Fruit fly (Drosophila melanogaster) whole organism, pupa: ENCODE data around the gene Muc91C.
A peak's percentile ranks its signal among the peaks of the same experiment; 100 is the strongest.

Experiments used
- CG10348 ChIP-seq: fragments of 200-800 bp; sonication (Bioruptor generic); IDR thresholded peaks from 2 replicates; pipeline ENCODE4 v1.3.6; 2022; ENCODE audit warnings: missing biosample characterization, missing genetic modification characterization
- CG12605 ChIP-seq: fragments of 200-800 bp; sonication (Bioruptor generic); IDR thresholded peaks from 2 replicates; pipeline ENCODE4 v1.3.6; 2022; ENCODE audit warnings: missing biosample characterization, missing genetic modification characterization
- CG13204 ChIP-seq: fragments of 200-800 bp; sonication (Bioruptor generic); optimal IDR thresholded peaks from 2 replicates; lab custom pipeline; 2018; ENCODE audit warnings: missing biosample characterization, mild to moderate bottlenecking, missing genetic modification characterization, moderate library complexity
- CG14655 ChIP-seq: fragments of 200-800 bp; sonication (Bioruptor generic); optimal IDR thresholded peaks from 3 replicates; lab custom pipeline; 2017; ENCODE audit warnings: mild to moderate bottlenecking, missing biosample characterization, missing genetic modification reagents, missing genetic modification characterization
- CG15710 ChIP-seq: fragments of 200-800 bp; sonication (Bioruptor generic); optimal IDR thresholded peaks from 2 replicates; lab custom pipeline; 2018; ENCODE audit warnings: missing biosample characterization, mild to moderate bottlenecking, missing genetic modification characterization, moderate library complexity
- CG17806 ChIP-seq: fragments of 200-800 bp; sonication (Bioruptor generic); optimal IDR thresholded peaks from 2 replicates; lab custom pipeline; 2018; ENCODE audit warnings: missing biosample characterization, mild to moderate bottlenecking, missing genetic modification characterization, moderate library complexity
- CG32121 ChIP-seq: fragments of 200-800 bp; sonication (Bioruptor generic); IDR thresholded peaks from 2 replicates; pipeline ENCODE4 v1.3.6; 2022; ENCODE audit warnings: missing biosample characterization, missing genetic modification characterization
- CG34367 ChIP-seq: fragments of 200-800 bp; sonication (Bioruptor generic); optimal IDR thresholded peaks from 2 replicates; lab custom pipeline; 2018; ENCODE audit warnings: missing biosample characterization, mild to moderate bottlenecking, missing genetic modification characterization
- CG4496 ChIP-seq: fragments of 200-800 bp; sonication (Bioruptor generic); IDR thresholded peaks from 3 replicates; pipeline ENCODE4 v1.3.6; 2022; ENCODE audit warnings: missing biosample characterization, missing genetic modification characterization
- CG8159 ChIP-seq: fragments of 200-800 bp; sonication (Bioruptor generic); optimal IDR thresholded peaks from 3 replicates; lab custom pipeline; 2018; ENCODE audit warnings: missing biosample characterization, mild to moderate bottlenecking, missing genetic modification characterization, moderate library complexity
- EcR ChIP-seq: fragments of 200-800 bp; sonication (Bioruptor generic); optimal IDR thresholded peaks from 3 replicates; lab custom pipeline; 2019; ENCODE audit warnings: missing biosample characterization, missing genetic modification characterization, mild to moderate bottlenecking, moderate library complexity, missing genetic modification reagents
- Ets98B ChIP-seq: fragments of 200-800 bp; sonication (Bioruptor generic); IDR thresholded peaks from 2 replicates; pipeline ENCODE4 v1.3.6; 2022; ENCODE audit warnings: missing biosample characterization, missing genetic modification characterization
- Pif1A ChIP-seq: fragments of 200-800 bp; sonication (Bioruptor generic); optimal IDR thresholded peaks from 3 replicates; lab custom pipeline; 2016; ENCODE audit warnings: missing biosample characterization, missing genetic modification characterization
- Pif1B ChIP-seq: fragments of 200-800 bp; sonication (Bioruptor generic); optimal IDR thresholded peaks from 3 replicates; lab custom pipeline; 2016; ENCODE audit warnings: missing biosample characterization, missing genetic modification characterization
- Snoo ChIP-seq: fragments of 200-800 bp; sonication (Bioruptor generic); optimal IDR thresholded peaks from 3 replicates; lab custom pipeline; 2017; ENCODE audit warnings: missing biosample characterization, mild to moderate bottlenecking, missing genetic modification characterization, inconsistent platforms
- fd96Ca ChIP-seq: fragments of 200-800 bp; sonication (Bioruptor generic); IDR thresholded peaks from 3 replicates; pipeline ENCODE4 v1.3.6; 2022; ENCODE audit warnings: missing biosample characterization, missing genetic modification characterization
- gl ChIP-seq: fragments of 200-800 bp; sonication (Bioruptor generic); optimal IDR thresholded peaks from 2 replicates; lab custom pipeline; 2018; ENCODE audit warnings: missing biosample characterization, mild to moderate bottlenecking, missing genetic modification characterization

Gene Muc91C

DNA sequence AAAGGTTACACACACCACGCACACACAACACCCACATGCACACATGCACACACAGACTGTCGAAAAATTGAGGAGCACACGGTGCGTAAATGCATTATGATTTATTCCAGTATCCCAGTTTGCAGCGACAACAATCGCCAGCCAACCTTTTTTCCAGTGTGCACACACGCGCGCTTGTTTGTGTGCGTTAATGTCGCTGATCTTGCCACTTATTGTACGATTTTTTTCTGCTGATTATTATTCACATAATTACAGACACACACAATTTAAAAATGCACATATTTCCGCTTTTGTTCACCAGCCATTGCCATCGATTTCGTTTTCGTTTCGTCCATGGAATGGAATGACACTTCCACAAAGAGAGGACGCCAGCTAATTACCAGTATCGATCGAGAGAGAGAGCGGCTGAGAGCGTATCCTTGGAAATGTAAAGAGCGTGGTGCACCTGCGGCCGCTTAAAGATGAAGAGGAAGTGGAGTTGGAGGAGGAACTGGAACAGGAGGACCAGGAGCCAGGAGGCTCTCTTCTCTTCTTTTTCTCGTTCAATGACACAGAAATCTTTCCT lies 34.1 kb downstream of the Muc91C start:
- TF ChIP-seq CG32121 (GFP tag; lab: Robert Waterston, UW) (no peak), EcR (GFP tag; lab: Kevin White, UChicago) (peak; percentile 98)
- TF ChIP-seq, all 21 proteins: peak for 1

dm6 chr3R:18643646-18644045 lies 48.9 kb downstream of the Muc91C start:
- TF ChIP-seq CG4496 (GFP tag; lab: Robert Waterston, UW) (no peak), CG17806 (no peak), CG34367 (tag; lab: Kevin White, UChicago) (no peak), Snoo (tag; lab: Kevin White, UChicago) (no peak), CG32121 (GFP tag; lab: Robert Waterston, UW) (no peak), EcR (GFP tag; lab: Kevin White, UChicago) (no peak), Pif1A (no peak), CG15710 (no peak), fd96Ca (no peak), CG14655 (no peak), gl (tag; lab: Kevin White, UChicago) (no peak)

DNA sequence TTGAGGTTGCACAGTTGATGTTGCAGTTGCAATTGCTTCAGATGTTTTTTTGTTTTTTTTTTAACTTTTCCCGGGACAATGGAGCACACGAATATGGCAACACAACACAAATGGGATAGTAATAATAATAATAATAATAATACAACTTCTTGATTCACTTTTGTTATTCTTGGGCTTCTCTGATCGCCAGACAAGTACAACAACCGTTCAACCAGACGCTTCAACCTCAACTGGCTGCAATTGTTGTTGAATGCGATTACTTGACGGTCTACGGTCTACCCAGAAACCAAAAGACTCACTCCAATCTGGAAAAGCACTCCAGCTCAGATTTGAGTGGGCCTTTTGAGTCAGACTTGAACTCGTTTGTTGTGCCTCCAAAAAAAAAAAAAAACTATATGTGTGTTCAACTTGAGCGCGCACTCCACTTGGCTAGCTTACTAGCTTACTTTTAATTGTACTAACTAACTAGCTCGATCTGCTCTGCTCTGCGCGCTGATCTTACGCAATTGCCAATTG lies 51.2 kb downstream of the Muc91C start, which contains the start of gene CG14301:
Gene CG14301, minus strand, starts transcription at position 216 of the 516 bp plus-strand sequence.
- TF ChIP-seq CG4496 (GFP tag; lab: Robert Waterston, UW) (no peak), EcR (GFP tag; lab: Kevin White, UChicago) (no peak), Pif1B (GFP tag; lab: Kevin White, UChicago) (peak; percentile 13), fd96Ca (no peak), CG14655 (no peak), CG34367 (tag; lab: Kevin White, UChicago) (no peak), Ets98B (GFP tag; lab: Robert Waterston, UW) (no peak; the same call in 1 of the 2 replicates), gl (tag; lab: Kevin White, UChicago) (no peak), CG8159 (tag; lab: Kevin White, UChicago) (no peak), CG12605 (GFP tag; lab: Robert Waterston, UW) (peak; percentile 51), CG10348 (GFP tag; lab: Robert Waterston, UW) (no peak), CG17806 (no peak), CG13204 (GFP tag; lab: Kevin White, UChicago) (no peak)

- TF ChIP-seq Snoo (tag; lab: Kevin White, UChicago) (no peak), Pif1B (GFP tag; lab: Kevin White, UChicago) (no peak), CG32121 (GFP tag; lab: Robert Waterston, UW) (peak; percentile 59), Pif1A (peak; percentile 30), Ets98B (GFP tag; lab: Robert Waterston, UW) (peak; percentile 64), CG17806 (peak; percentile 9), CG34367 (tag; lab: Kevin White, UChicago) (no peak), fd96Ca (peak; percentile 42; the same call in 1 of the 3 replicates), gl (tag; lab: Kevin White, UChicago) (no peak), CG4496 (GFP tag; lab: Robert Waterston, UW) (peak; percentile 55; the same call in 1 of the 3 replicates), CG15710 (no peak), EcR (GFP tag; lab: Kevin White, UChicago) (no peak), CG12605 (GFP tag; lab: Robert Waterston, UW) (peak; percentile 27; the same call in 1 of the 2 replicates), CG8159 (tag; lab: Kevin White, UChicago) (peak; percentile 30)
Measured at dm6 chr3R:18639662-18640061, 52.9 kb downstream of the Muc91C start.
